Fruit fly (Drosophila melanogaster): ENCODE measurements around the gene Fim.

DNA sequence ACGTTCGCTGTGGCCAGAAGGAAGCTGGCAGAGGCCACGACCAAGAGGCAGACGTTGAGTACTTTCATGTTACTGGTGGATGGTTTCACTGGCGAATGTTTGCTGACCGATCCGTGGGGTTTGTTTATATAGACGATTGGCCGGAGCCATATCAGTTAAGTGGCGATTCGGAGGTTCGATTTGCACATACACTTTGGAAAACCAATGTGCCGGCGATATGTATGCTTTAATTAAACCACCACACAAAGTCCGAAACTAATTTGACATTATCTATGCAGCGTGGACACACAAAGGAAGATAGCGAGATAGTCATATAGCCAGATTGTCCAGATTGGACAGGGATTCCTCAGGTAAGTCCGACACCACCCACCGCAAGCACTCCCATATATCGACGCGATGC is 19.1 kb downstream of the Fim start, which contains the start of gene CG8664:
- TF ChIP-seq CTCF (optimal IDR thresholded peaks at IDR 0.05): no peak
- no peak for TF ChIP-seq CG8478 (optimal IDR thresholded peaks at IDR 0.05)

Measured in S2 (cell line).